Fruit fly (Drosophila melanogaster) whole organism, embryonic: ENCODE data around the gene Jhbp16.

Source experiments
- ATbp ChIP-seq: fragments of 200-800 bp; sonication (Bioruptor generic); optimal IDR thresholded peaks from 2 replicates; lab custom pipeline; 2017; ENCODE audit warnings: missing biosample characterization, mild to moderate bottlenecking, missing genetic modification characterization, missing genetic modification reagents
- Bteb2 ChIP-seq: fragments of 200-800 bp; sonication (Bioruptor generic); optimal IDR thresholded peaks from 2 replicates; lab custom pipeline; 2016; ENCODE audit warnings: missing biosample characterization, missing genetic modification characterization
- CG12299 ChIP-seq: fragments of 200-800 bp; sonication (Bioruptor generic); optimal IDR thresholded peaks from 2 replicates; lab custom pipeline; 2018; ENCODE audit warnings: missing biosample characterization, mild to moderate bottlenecking, missing genetic modification characterization
- CG12942 ChIP-seq: fragments of 200-800 bp; sonication (Bioruptor generic); optimal IDR thresholded peaks from 3 replicates; lab custom pipeline; 2016; ENCODE audit warnings: missing biosample characterization, missing genetic modification characterization
- CG14014 ChIP-seq: fragments of 200-800 bp; sonication (Bioruptor generic); IDR thresholded peaks from 2 replicates; pipeline ENCODE4 v1.3.6; 2022; ENCODE audit warnings: missing biosample characterization, missing genetic modification characterization
- CG14667 ChIP-seq: fragments of 200-800 bp; sonication (Bioruptor generic); IDR thresholded peaks from 2 replicates; pipeline ENCODE4 v1.3.6; 2022; ENCODE audit warnings: missing biosample characterization, missing genetic modification characterization
- CG17328 ChIP-seq: fragments of 200-800 bp; sonication (Bioruptor generic); IDR thresholded peaks from 2 replicates; pipeline ENCODE4 v1.3.6; 2022; ENCODE audit warnings: missing biosample characterization, missing genetic modification characterization
- CG17361 ChIP-seq: fragments of 200-800 bp; sonication (Bioruptor generic); IDR thresholded peaks from 3 replicates; pipeline ENCODE4 v1.3.6; 2022; ENCODE audit warnings: missing biosample characterization, missing genetic modification characterization
- CG2678 ChIP-seq: fragments of 200-800 bp; sonication (Bioruptor generic); optimal IDR thresholded peaks from 3 replicates; lab custom pipeline; 2019; ENCODE audit warnings: missing biosample characterization, mild to moderate bottlenecking, missing genetic modification characterization, moderate library complexity
- CG3281 ChIP-seq: fragments of 200-800 bp; sonication (Bioruptor generic); optimal IDR thresholded peaks from 3 replicates; lab custom pipeline; 2017; ENCODE audit warnings: missing biosample characterization, mild to moderate bottlenecking, missing genetic modification characterization
- CG34376 ChIP-seq: fragments of 200-800 bp; sonication (Bioruptor generic); optimal IDR thresholded peaks from 2 replicates; lab custom pipeline; 2018; ENCODE audit warnings: missing biosample characterization, mild to moderate bottlenecking, missing genetic modification characterization
- CG34422 ChIP-seq: fragments of 200-800 bp; sonication (Bioruptor generic); IDR thresholded peaks from 3 replicates; pipeline ENCODE4 v1.3.6; 2022; ENCODE audit warnings: missing biosample characterization, missing genetic modification characterization
- CG4360 ChIP-seq: fragments of 200-800 bp; sonication (Bioruptor generic); IDR thresholded peaks from 2 replicates; pipeline ENCODE4 v1.3.6; 2022; ENCODE audit warnings: missing biosample characterization, missing genetic modification characterization
- CG4617 ChIP-seq: fragments of 200-800 bp; sonication (Bioruptor generic); optimal IDR thresholded peaks from 3 replicates; lab custom pipeline; 2016; ENCODE audit warnings: missing biosample characterization, missing genetic modification characterization, borderline replicate concordance
- CG4854 ChIP-seq: fragments of 200-800 bp; sonication (Bioruptor generic); optimal IDR thresholded peaks from 2 replicates; lab custom pipeline; 2016; ENCODE audit warnings: missing biosample characterization, missing genetic modification characterization, inconsistent platforms
- CG6254 ChIP-seq: fragments of 200-800 bp; sonication (Bioruptor generic); optimal IDR thresholded peaks from 3 replicates; lab custom pipeline; 2017; ENCODE audit warnings: mild to moderate bottlenecking, missing biosample characterization, missing genetic modification reagents, missing genetic modification characterization
- CG8944 ChIP-seq: fragments of 200-800 bp; sonication (Bioruptor generic); optimal IDR thresholded peaks from 3 replicates; lab custom pipeline; 2016; ENCODE audit warnings: missing biosample characterization, missing genetic modification characterization
- CG9797 ChIP-seq: fragments of 200-800 bp; sonication (Bioruptor generic); optimal IDR thresholded peaks from 3 replicates; lab custom pipeline; 2018; ENCODE audit warnings: missing biosample characterization, mild to moderate bottlenecking, missing genetic modification characterization
- Chrac-16 ChIP-seq: fragments of 200-800 bp; sonication (Bioruptor generic); optimal IDR thresholded peaks from 3 replicates; lab custom pipeline; 2016; ENCODE audit warnings: missing biosample characterization, missing genetic modification characterization
- Drgx ChIP-seq: fragments of 200-800 bp; sonication (Bioruptor generic); IDR thresholded peaks from 2 replicates; pipeline ENCODE4 v1.3.6; 2022; ENCODE audit warnings: missing biosample characterization, missing genetic modification characterization
- GATAe ChIP-seq: fragments of 200-800 bp; sonication (Bioruptor generic); conservative IDR thresholded peaks from 2 replicates; pipeline ENCODE4 v1.3.6; 2022; ENCODE audit warnings: missing biosample characterization, missing genetic modification characterization
- Hr51 ChIP-seq, 2 experiments: fragments of 200-800 bp; sonication (Bioruptor generic); optimal IDR thresholded peaks; 2 replicates in 1 of 2; 3 replicates in 1 of 2; lab custom pipeline; 2016 to 2018; ENCODE audit warnings: missing biosample characterization in 2 of 2, missing genetic modification characterization in 2 of 2, mild to moderate bottlenecking in 1 of 2, moderate library complexity in 1 of 2
- Hsf ChIP-seq: fragments of 200-800 bp; sonication (Bioruptor generic); optimal IDR thresholded peaks from 3 replicates; lab custom pipeline; 2016; ENCODE audit warnings: missing biosample characterization, missing genetic modification characterization
- Lhr ChIP-seq: fragments of 200-800 bp; sonication (Bioruptor generic); optimal IDR thresholded peaks from 3 replicates; lab custom pipeline; 2017; ENCODE audit warnings: mild to moderate bottlenecking, missing biosample characterization, missing genetic modification reagents, missing genetic modification characterization
- MBD-R2 ChIP-seq: fragments of 200-800 bp; sonication (Bioruptor generic); IDR thresholded peaks from 2 replicates; pipeline ENCODE4 v1.3.6; 2022; ENCODE audit warnings: missing biosample characterization, missing genetic modification characterization
- Med ChIP-seq: fragments of 200-800 bp; sonication (Bioruptor generic); peaks from one replicate; lab custom pipeline; 2016; ENCODE audit warnings: missing biosample characterization, missing genetic modification characterization, mild to moderate bottlenecking, inconsistent platforms, moderate library complexity
- Mes4 ChIP-seq: fragments of 200-800 bp; sonication (Bioruptor generic); optimal IDR thresholded peaks from 2 replicates; lab custom pipeline; 2016; ENCODE audit warnings: missing biosample characterization, missing genetic modification characterization
- Pdp1 ChIP-seq, 2 experiments: fragments of 200-800 bp; sonication (Bioruptor generic); optimal IDR thresholded peaks; 3 replicates each; lab custom pipeline; 2016; ENCODE audit warnings: missing biosample characterization in 2 of 2, missing genetic modification characterization in 2 of 2, mild to moderate bottlenecking in 1 of 2, moderate library complexity in 1 of 2
- Spps ChIP-seq: fragments of 200-800 bp; sonication (Bioruptor generic); optimal IDR thresholded peaks from 2 replicates; lab custom pipeline; 2018; ENCODE audit warnings: missing biosample characterization, mild to moderate bottlenecking, missing genetic modification characterization
- Sry-β ChIP-seq: fragments of 200-800 bp; sonication (Bioruptor generic); optimal IDR thresholded peaks from 2 replicates; lab custom pipeline; 2018; ENCODE audit warnings: missing biosample characterization, mild to moderate bottlenecking, missing genetic modification characterization, moderate library complexity
- Xbp1 ChIP-seq: fragments of 200-800 bp; sonication (Bioruptor generic); optimal IDR thresholded peaks from 3 replicates; lab custom pipeline; 2016; ENCODE audit warnings: missing biosample characterization, mild to moderate bottlenecking, missing genetic modification characterization
- ap ChIP-seq: fragments of 200-800 bp; sonication (Bioruptor generic); IDR thresholded peaks from 2 replicates; pipeline ENCODE4 v1.3.6; 2022; ENCODE audit warnings: missing biosample characterization, missing genetic modification characterization
- bcd ChIP-seq: fragments of 200-800 bp; sonication (Bioruptor generic); optimal IDR thresholded peaks from 2 replicates; lab custom pipeline; 2017; ENCODE audit warnings: missing biosample characterization, mild to moderate bottlenecking, missing genetic modification characterization
- cas ChIP-seq: fragments of 200-800 bp; sonication (Bioruptor generic); IDR thresholded peaks from 2 replicates; pipeline ENCODE4 v1.3.6; 2022; ENCODE audit warnings: missing biosample characterization, missing genetic modification characterization
- chn ChIP-seq: fragments of 200-800 bp; sonication (Bioruptor generic); optimal IDR thresholded peaks from 2 replicates; lab custom pipeline; 2016; ENCODE audit warnings: missing biosample characterization, missing genetic modification characterization
- ewg ChIP-seq: fragments of 200-800 bp; sonication (Bioruptor generic); optimal IDR thresholded peaks from 3 replicates; lab custom pipeline; 2017; ENCODE audit warnings: mild to moderate bottlenecking, missing biosample characterization, missing genetic modification reagents, missing genetic modification characterization
- fd3F ChIP-seq: fragments of 200-800 bp; sonication (Bioruptor generic); optimal IDR thresholded peaks from 2 replicates; lab custom pipeline; 2018; ENCODE audit warnings: missing biosample characterization, mild to moderate bottlenecking, missing genetic modification characterization, moderate library complexity
- fu2 ChIP-seq: fragments of 200-800 bp; sonication (Bioruptor generic); optimal IDR thresholded peaks from 2 replicates; lab custom pipeline; 2016; ENCODE audit warnings: missing biosample characterization, missing genetic modification characterization
- gro ChIP-seq: fragments of 200-800 bp; sonication (Bioruptor generic); optimal IDR thresholded peaks from 2 replicates; lab custom pipeline; 2016; ENCODE audit warnings: missing biosample characterization, missing genetic modification characterization
- hbn ChIP-seq: fragments of 200-800 bp; sonication (Bioruptor generic); IDR thresholded peaks from 2 replicates; pipeline ENCODE4 v1.3.6; 2022; ENCODE audit warnings: missing biosample characterization, missing genetic modification characterization; ENCODE audit not compliant: partially characterized antibody
- insv ChIP-seq, 2 experiments: fragments of 200-800 bp; sonication (Bioruptor generic); optimal IDR thresholded peaks; 3 replicates each; lab custom pipeline; 2016 to 2018; ENCODE audit warnings: missing biosample characterization in 2 of 2, missing genetic modification characterization in 2 of 2
- ken ChIP-seq: fragments of 200-800 bp; sonication (Bioruptor generic); IDR thresholded peaks from 3 replicates; pipeline ENCODE4 v1.3.6; 2022; ENCODE audit warnings: missing biosample characterization, missing genetic modification characterization
- lilli ChIP-seq: fragments of 200-800 bp; sonication (Bioruptor generic); optimal IDR thresholded peaks from 3 replicates; lab custom pipeline; 2016; ENCODE audit warnings: missing biosample characterization, missing genetic modification characterization
- maf-S ChIP-seq: fragments of 200-800 bp; sonication (Bioruptor generic); optimal IDR thresholded peaks from 2 replicates; lab custom pipeline; 2016; ENCODE audit warnings: missing biosample characterization, missing genetic modification characterization
- mirr ChIP-seq: fragments of 200-800 bp; sonication (Bioruptor generic); optimal IDR thresholded peaks from 3 replicates; lab custom pipeline; 2018; ENCODE audit warnings: missing biosample characterization, mild to moderate bottlenecking, missing genetic modification characterization
- p53 ChIP-seq: fragments of 200-800 bp; sonication (Bioruptor generic); optimal IDR thresholded peaks from 2 replicates; lab custom pipeline; 2016; ENCODE audit warnings: missing biosample characterization, missing genetic modification characterization
- pfk ChIP-seq: fragments of 200-800 bp; sonication (Bioruptor generic); optimal IDR thresholded peaks from 2 replicates; lab custom pipeline; 2018; ENCODE audit warnings: missing biosample characterization, mild to moderate bottlenecking, missing genetic modification characterization, moderate library complexity
- ranshi ChIP-seq: fragments of 200-800 bp; sonication (Bioruptor generic); IDR thresholded peaks from 2 replicates; pipeline ENCODE4 v1.3.6; 2022; ENCODE audit warnings: missing biosample characterization, missing genetic modification characterization
- seq ChIP-seq: fragments of 200-800 bp; sonication (Bioruptor generic); IDR thresholded peaks from 2 replicates; pipeline ENCODE4 v1.3.6; 2022; ENCODE audit warnings: missing biosample characterization, missing genetic modification characterization
- sqz ChIP-seq: fragments of 200-800 bp; sonication (Bioruptor generic); optimal IDR thresholded peaks from 3 replicates; lab custom pipeline; 2018; ENCODE audit warnings: missing biosample characterization, mild to moderate bottlenecking, missing genetic modification characterization

Gene Jhbp16

DNA sequence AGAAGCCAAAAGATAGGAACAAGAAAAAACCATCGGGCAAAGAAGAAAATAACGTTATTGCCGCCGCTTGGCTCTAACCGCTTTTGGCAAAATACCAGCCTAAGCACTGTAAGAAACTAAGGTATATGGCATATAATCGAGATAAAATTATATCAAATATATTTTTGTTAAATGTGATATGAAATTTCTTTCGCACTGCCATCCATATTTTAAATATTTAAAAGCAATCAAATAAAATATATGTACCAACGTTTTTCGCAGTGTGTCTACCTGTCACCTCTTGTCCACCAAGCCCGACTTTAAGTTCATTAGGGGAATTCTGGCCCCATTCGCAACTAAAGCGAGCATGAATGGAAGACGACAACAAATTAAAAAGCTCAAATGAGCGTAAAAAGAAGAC is 36.4 kb upstream of the Jhbp16 start (continued):
- no peak for TF ChIP-seq GATAe (GFP tag; lab: Robert Waterston, UW)
- TF ChIP-seq ken (GFP tag; lab: Robert Waterston, UW): peak; percentile 64; the same call in 1 of the 3 replicates
- TF ChIP-seq Hr51 (GFP tag; optimal IDR thresholded peaks at IDR 0.05; lab: Kevin White, UChicago): peak; percentile 37 to 62
- TF ChIP-seq p53 (GFP tag; lab: Kevin White, UChicago): no peak
- TF ChIP-seq MBD-R2 (GFP tag; lab: Robert Waterston, UW): peak; percentile 62; the same call in 1 of the 2 replicates
- TF ChIP-seq Bteb2 (GFP tag; lab: Kevin White, UChicago): peak; percentile 20
- peak; percentile 88 for TF ChIP-seq Med
- peak; percentile 32 for TF ChIP-seq CG4854
- TF ChIP-seq CG8944 (GFP tag; lab: Kevin White, UChicago): no peak
- peak; percentile 27; the same call in 1 of the 2 replicates for TF ChIP-seq ap (GFP tag; lab: Robert Waterston, UW)
- TF ChIP-seq sqz (GFP tag; lab: Kevin White, UChicago): no peak
- TF ChIP-seq CG6254 (GFP tag; lab: Kevin White, UChicago): peak; percentile 52
- peak; percentile 45 for TF ChIP-seq CG12942 (GFP tag; lab: Kevin White, UChicago)
- TF ChIP-seq Mes4: no peak
- peak; percentile 76 for TF ChIP-seq CG3281 (GFP tag; lab: Kevin White, UChicago)
- 0 out of 2 replicates have a peak, but pooled peaks have one; percentile 55 for TF ChIP-seq CG17328 (GFP tag; lab: Robert Waterston, UW)
- peak; percentile 41 for TF ChIP-seq CG12299
- TF ChIP-seq Chrac-16 (GFP tag; lab: Kevin White, UChicago): peak; percentile 53
- TF ChIP-seq CG2678 (tag; lab: Kevin White, UChicago): peak; percentile 80
- TF ChIP-seq CG9797 (GFP tag; lab: Kevin White, UChicago): no peak
- peak; percentile 29 for TF ChIP-seq ATbp (GFP tag; lab: Kevin White, UChicago)
- TF ChIP-seq Xbp1 (GFP tag; lab: Kevin White, UChicago): peak; percentile 59
- TF ChIP-seq CG34422 (GFP tag; lab: Robert Waterston, UW): peak; percentile 64; the same call in 2 of the 3 replicates
- TF ChIP-seq CG17361 (GFP tag; lab: Robert Waterston, UW): peak; percentile 74
- TF ChIP-seq gro (GFP tag; lab: Kevin White, UChicago): no peak
- TF ChIP-seq fd3F (GFP tag; lab: Kevin White, UChicago): peak; percentile 70
- TF ChIP-seq seq (GFP tag; lab: Robert Waterston, UW): peak; percentile 64; the same call in 1 of the 2 replicates
- peak; percentile 79 for TF ChIP-seq CG14014 (GFP tag; lab: Robert Waterston, UW)
- peak; percentile 39 for TF ChIP-seq mirr
- TF ChIP-seq ewg: peak; percentile 35
- TF ChIP-seq chn (GFP tag; lab: Kevin White, UChicago): peak; percentile 18
- TF ChIP-seq Pdp1 (GFP tag; optimal IDR thresholded peaks at IDR 0.05; lab: Kevin White, UChicago): peak; percentile 48 to 57
- peak; percentile 32 for TF ChIP-seq maf-S (GFP tag; lab: Kevin White, UChicago)
- TF ChIP-seq CG4360 (GFP tag; lab: Robert Waterston, UW): no peak
- TF ChIP-seq Sry-β (GFP tag; lab: Kevin White, UChicago): no peak
- peak; percentile 67; the same call in 1 of the 2 replicates for TF ChIP-seq ranshi
- no peak for TF ChIP-seq fu2 (GFP tag; lab: Kevin White, UChicago)
- TF ChIP-seq Spps: no peak
- peak; percentile 60 for TF ChIP-seq bcd (GFP tag; lab: Kevin White, UChicago)
- TF ChIP-seq Drgx (GFP tag; lab: Robert Waterston, UW): peak; percentile 83
- no peak for TF ChIP-seq CG14667 (GFP tag; lab: Robert Waterston, UW)
- no peak for TF ChIP-seq insv (GFP tag; optimal IDR thresholded peaks at IDR 0.05; lab: Kevin White, UChicago)
- TF ChIP-seq CG4617 (GFP tag; lab: Kevin White, UChicago): no peak
- no peak for TF ChIP-seq hbn
- TF ChIP-seq cas (GFP tag; lab: Robert Waterston, UW): 0 out of 2 replicates have a peak, but pooled peaks have one; percentile 43
- peak; percentile 7 for TF ChIP-seq Lhr (GFP tag; lab: Kevin White, UChicago)
- TF ChIP-seq lilli (GFP tag; lab: Kevin White, UChicago): peak; percentile 69
- TF ChIP-seq Hsf (GFP tag; lab: Kevin White, UChicago): peak; percentile 64
- no peak for TF ChIP-seq CG34376 (GFP tag; lab: Kevin White, UChicago)
- TF ChIP-seq pfk (GFP tag; lab: Kevin White, UChicago): no peak
